Fruit fly (Drosophila melanogaster) whole organism, embryonic: ENCODE data around the gene Trl.

Source experiments
- B-H1 ChIP-seq: fragments of 200-800 bp; sonication (Bioruptor generic); IDR thresholded peaks from 3 replicates; pipeline ENCODE4 v1.3.6; 2022; ENCODE audit warnings: missing biosample characterization, missing genetic modification characterization
- CG10147 ChIP-seq: fragments of 200-800 bp; sonication (Bioruptor generic); optimal IDR thresholded peaks from 2 replicates; lab custom pipeline; 2019; ENCODE audit warnings: missing biosample characterization, mild to moderate bottlenecking, missing genetic modification characterization, moderate library complexity
- CG10321 ChIP-seq: fragments of 200-800 bp; sonication (Bioruptor generic); IDR thresholded peaks from 2 replicates; pipeline ENCODE4 v1.3.6; 2022; ENCODE audit warnings: missing biosample characterization, missing genetic modification characterization
- CG10366 ChIP-seq: fragments of 200-800 bp; sonication (Bioruptor generic); IDR thresholded peaks from 2 replicates; pipeline ENCODE4 v1.3.6; 2022; ENCODE audit warnings: missing biosample characterization, missing genetic modification characterization
- CG14441 ChIP-seq: fragments of 200-800 bp; sonication (Bioruptor generic); IDR thresholded peaks from 2 replicates; pipeline ENCODE4 v1.3.6; 2022; ENCODE audit warnings: missing biosample characterization, missing genetic modification characterization
- CG1529 ChIP-seq: fragments of 200-800 bp; sonication (Bioruptor generic); optimal IDR thresholded peaks from 3 replicates; lab custom pipeline; 2018; ENCODE audit warnings: missing biosample characterization, missing genetic modification characterization
- CG17612 ChIP-seq: fragments of 200-800 bp; sonication (Bioruptor generic); IDR thresholded peaks from 2 replicates; pipeline ENCODE4 v1.3.6; 2022; ENCODE audit warnings: missing biosample characterization, missing genetic modification characterization
- CG30403 ChIP-seq: fragments of 200-800 bp; sonication (Bioruptor generic); optimal IDR thresholded peaks from 3 replicates; lab custom pipeline; 2016; ENCODE audit warnings: missing biosample characterization, missing genetic modification characterization
- CG31224 ChIP-seq: fragments of 200-800 bp; sonication (Bioruptor generic); IDR thresholded peaks from 2 replicates; pipeline ENCODE4 v1.3.6; 2022; ENCODE audit warnings: missing biosample characterization, missing genetic modification characterization
- CG3407 ChIP-seq: fragments of 200-800 bp; sonication (Bioruptor generic); optimal IDR thresholded peaks from 2 replicates; lab custom pipeline; 2018; ENCODE audit warnings: missing biosample characterization, mild to moderate bottlenecking, missing genetic modification characterization
- CG3847 ChIP-seq: fragments of 200-800 bp; sonication (Bioruptor generic); IDR thresholded peaks from 2 replicates; pipeline ENCODE4 v1.3.6; 2022; ENCODE audit warnings: missing biosample characterization, missing genetic modification characterization
- CG7372 ChIP-seq: fragments of 200-800 bp; sonication (Bioruptor generic); IDR thresholded peaks from 2 replicates; pipeline ENCODE4 v1.3.6; 2022; ENCODE audit warnings: missing biosample characterization, missing genetic modification characterization
- CG7786 ChIP-seq: fragments of 200-800 bp; sonication (Bioruptor generic); optimal IDR thresholded peaks from 2 replicates; lab custom pipeline; 2016; ENCODE audit warnings: missing biosample characterization, missing genetic modification characterization
- CG7987 ChIP-seq: fragments of 200-800 bp; sonication (Bioruptor generic); optimal IDR thresholded peaks from 2 replicates; lab custom pipeline; 2018; ENCODE audit warnings: missing biosample characterization, mild to moderate bottlenecking, missing genetic modification characterization, moderate library complexity
- CG9876 ChIP-seq: fragments of 200-800 bp; sonication (Bioruptor generic); optimal IDR thresholded peaks from 2 replicates; lab custom pipeline; 2016; ENCODE audit warnings: missing biosample characterization, missing genetic modification characterization
- CG9932 ChIP-seq: fragments of 200-800 bp; sonication (Bioruptor generic); IDR thresholded peaks from 2 replicates; pipeline ENCODE4 v1.3.6; 2022; ENCODE audit warnings: missing biosample characterization, missing genetic modification characterization
- Dek ChIP-seq: fragments of 200-800 bp; sonication (Bioruptor generic); optimal IDR thresholded peaks from 3 replicates; lab custom pipeline; 2019; ENCODE audit warnings: missing biosample characterization, mild to moderate bottlenecking, missing genetic modification characterization, moderate library complexity
- Dref ChIP-seq: fragments of 200-800 bp; sonication (Bioruptor generic); IDR thresholded peaks from 2 replicates; pipeline ENCODE4 v1.3.6; 2022; ENCODE audit warnings: missing biosample characterization, missing genetic modification characterization
- Elba2 ChIP-seq: fragments of 200-800 bp; sonication (Bioruptor generic); optimal IDR thresholded peaks from 3 replicates; lab custom pipeline; 2016; ENCODE audit warnings: missing biosample characterization, missing genetic modification characterization
- Fer2 ChIP-seq: fragments of 200-800 bp; sonication (Bioruptor generic); optimal IDR thresholded peaks from 2 replicates; lab custom pipeline; 2018; ENCODE audit warnings: missing biosample characterization, mild to moderate bottlenecking, missing genetic modification characterization, moderate library complexity
- HLH3B ChIP-seq: fragments of 200-800 bp; sonication (Bioruptor generic); IDR thresholded peaks from 2 replicates; pipeline ENCODE4 v1.3.6; 2022; ENCODE audit warnings: missing biosample characterization, missing genetic modification characterization
- Hr78 ChIP-seq, 2 experiments: fragments of 200-800 bp in 1 of 2; fragments of >200 bp in 1 of 2; sonication (Bioruptor generic) in 1 of 2; optimal IDR thresholded peaks; 2 replicates each; lab custom pipeline; 2017 to 2019; ENCODE audit warnings: missing biosample characterization in 2 of 2, missing genetic modification characterization in 2 of 2, mild to moderate bottlenecking in 1 of 2, moderate library complexity in 1 of 2
- Lim3 ChIP-seq: fragments of 200-800 bp; sonication (Bioruptor generic); IDR thresholded peaks from 2 replicates; pipeline ENCODE4 v1.3.6; 2022; ENCODE audit warnings: missing biosample characterization, missing genetic modification characterization
- MTF-1 ChIP-seq: fragments of 200-800 bp; sonication (Bioruptor generic); optimal IDR thresholded peaks from 2 replicates; lab custom pipeline; 2018; ENCODE audit warnings: missing biosample characterization, mild to moderate bottlenecking, missing genetic modification characterization, borderline replicate concordance
- Myb ChIP-seq: fragments of 200-800 bp; sonication (Bioruptor generic); optimal IDR thresholded peaks from 2 replicates; lab custom pipeline; 2016; ENCODE audit warnings: missing biosample characterization, missing genetic modification characterization
- NFAT ChIP-seq: fragments of 200-800 bp; sonication (Bioruptor generic); IDR thresholded peaks from 2 replicates; pipeline ENCODE4 v1.3.6; 2022; ENCODE audit warnings: missing biosample characterization, missing genetic modification characterization
- Nf-YB ChIP-seq: fragments of 200-800 bp; sonication (Bioruptor generic); optimal IDR thresholded peaks from 3 replicates; lab custom pipeline; 2019; ENCODE audit warnings: missing biosample characterization, mild to moderate bottlenecking, missing genetic modification characterization, moderate library complexity
- Ssrp ChIP-seq: fragments of 200-800 bp; sonication (Bioruptor generic); optimal IDR thresholded peaks from 2 replicates; lab custom pipeline; 2018; ENCODE audit warnings: missing biosample characterization, mild to moderate bottlenecking, missing genetic modification characterization, moderate library complexity
- Stat92E ChIP-seq, 3 experiments: fragments of >200 bp in 2 of 3; fragments of 200-800 bp in 1 of 3; sonication (Bioruptor generic) in 1 of 3; optimal IDR thresholded peaks; 2 replicates each; lab custom pipeline; 2017 to 2019; ENCODE audit warnings: missing biosample characterization in 3 of 3, missing genetic modification characterization in 3 of 3, mild to moderate bottlenecking in 1 of 3, moderate library complexity in 1 of 3
- Taf1 ChIP-seq: fragments of 200-800 bp; sonication (Bioruptor generic); IDR thresholded peaks from 2 replicates; pipeline ENCODE4 v1.3.6; 2022; ENCODE audit warnings: missing biosample characterization, missing genetic modification characterization
- ab ChIP-seq: fragments of 200-800 bp; sonication (Bioruptor generic); optimal IDR thresholded peaks from 2 replicates; lab custom pipeline; 2016; ENCODE audit warnings: missing biosample characterization, missing genetic modification characterization
- abd-A ChIP-seq: fragments of 200-800 bp; sonication (Bioruptor generic); optimal IDR thresholded peaks from 3 replicates; lab custom pipeline; 2019; ENCODE audit warnings: missing biosample characterization, mild to moderate bottlenecking, missing genetic modification characterization, moderate library complexity
- aop ChIP-seq: fragments of 200-800 bp; sonication (Bioruptor generic); IDR thresholded peaks from 2 replicates; pipeline ENCODE4 v1.3.6; 2022; ENCODE audit warnings: missing biosample characterization, missing genetic modification characterization
- bab2 ChIP-seq: fragments of 200-800 bp; sonication (Bioruptor generic); optimal IDR thresholded peaks from 2 replicates; lab custom pipeline; 2016; ENCODE audit warnings: missing biosample characterization, missing genetic modification characterization
- bcd ChIP-seq: fragments of 200-800 bp; sonication (Bioruptor generic); optimal IDR thresholded peaks from 2 replicates; lab custom pipeline; 2017; ENCODE audit warnings: missing biosample characterization, mild to moderate bottlenecking, missing genetic modification characterization
- cad ChIP-seq: fragments of >200 bp; optimal IDR thresholded peaks from 2 replicates; lab custom pipeline; 2017; ENCODE audit warnings: missing biosample characterization, missing genetic modification characterization
- cg ChIP-seq: fragments of 200-800 bp; sonication (Bioruptor generic); optimal IDR thresholded peaks from 3 replicates; lab custom pipeline; 2019; ENCODE audit warnings: missing biosample characterization, mild to moderate bottlenecking, missing genetic modification characterization, moderate library complexity
- crol ChIP-seq: fragments of 200-800 bp; sonication (Bioruptor generic); IDR thresholded peaks from 2 replicates; pipeline ENCODE4 v1.3.6; 2022; ENCODE audit warnings: missing biosample characterization, missing genetic modification characterization
- cwo ChIP-seq: fragments of 200-800 bp; sonication (Bioruptor generic); optimal IDR thresholded peaks from 3 replicates; lab custom pipeline; 2017; ENCODE audit warnings: missing biosample characterization, missing genetic modification characterization, mild to moderate bottlenecking, moderate library complexity, missing genetic modification reagents
- dati ChIP-seq: fragments of 200-800 bp; sonication (Bioruptor generic); IDR thresholded peaks from 2 replicates; pipeline ENCODE4 v1.3.6; 2022; ENCODE audit warnings: missing biosample characterization, missing genetic modification characterization
- dmrt11E ChIP-seq: fragments of 200-800 bp; sonication (Bioruptor generic); optimal IDR thresholded peaks from 3 replicates; lab custom pipeline; 2018; ENCODE audit warnings: missing biosample characterization, mild to moderate bottlenecking, missing genetic modification characterization, moderate library complexity
- nau ChIP-seq: fragments of 200-800 bp; sonication (Bioruptor generic); optimal IDR thresholded peaks from 3 replicates; lab custom pipeline; 2017; ENCODE audit warnings: missing biosample characterization, mild to moderate bottlenecking, missing genetic modification characterization, missing genetic modification reagents
- nerfin-1 ChIP-seq: fragments of 200-800 bp; sonication (Bioruptor generic); optimal IDR thresholded peaks from 3 replicates; lab custom pipeline; 2019; ENCODE audit warnings: missing biosample characterization, mild to moderate bottlenecking, missing genetic modification characterization, moderate library complexity
- p53 ChIP-seq: fragments of 200-800 bp; sonication (Bioruptor generic); optimal IDR thresholded peaks from 2 replicates; lab custom pipeline; 2016; ENCODE audit warnings: missing biosample characterization, missing genetic modification characterization
- sqz ChIP-seq: fragments of 200-800 bp; sonication (Bioruptor generic); optimal IDR thresholded peaks from 3 replicates; lab custom pipeline; 2018; ENCODE audit warnings: missing biosample characterization, mild to moderate bottlenecking, missing genetic modification characterization
- unpg ChIP-seq: fragments of 200-800 bp; sonication (Bioruptor generic); optimal IDR thresholded peaks from 3 replicates; lab custom pipeline; 2018; ENCODE audit warnings: missing biosample characterization, mild to moderate bottlenecking, missing genetic modification characterization, moderate library complexity
- vvl ChIP-seq: fragments of 200-800 bp; sonication (Bioruptor generic); IDR thresholded peaks from 2 replicates; pipeline ENCODE4 v1.3.6; 2022; ENCODE audit warnings: missing biosample characterization, missing genetic modification characterization
- zfh1 ChIP-seq: fragments of 200-800 bp; sonication (Bioruptor generic); IDR thresholded peaks from 3 replicates; pipeline ENCODE4 v1.3.6; 2022; ENCODE audit warnings: missing biosample characterization, missing genetic modification characterization

Trl gene

DNA sequence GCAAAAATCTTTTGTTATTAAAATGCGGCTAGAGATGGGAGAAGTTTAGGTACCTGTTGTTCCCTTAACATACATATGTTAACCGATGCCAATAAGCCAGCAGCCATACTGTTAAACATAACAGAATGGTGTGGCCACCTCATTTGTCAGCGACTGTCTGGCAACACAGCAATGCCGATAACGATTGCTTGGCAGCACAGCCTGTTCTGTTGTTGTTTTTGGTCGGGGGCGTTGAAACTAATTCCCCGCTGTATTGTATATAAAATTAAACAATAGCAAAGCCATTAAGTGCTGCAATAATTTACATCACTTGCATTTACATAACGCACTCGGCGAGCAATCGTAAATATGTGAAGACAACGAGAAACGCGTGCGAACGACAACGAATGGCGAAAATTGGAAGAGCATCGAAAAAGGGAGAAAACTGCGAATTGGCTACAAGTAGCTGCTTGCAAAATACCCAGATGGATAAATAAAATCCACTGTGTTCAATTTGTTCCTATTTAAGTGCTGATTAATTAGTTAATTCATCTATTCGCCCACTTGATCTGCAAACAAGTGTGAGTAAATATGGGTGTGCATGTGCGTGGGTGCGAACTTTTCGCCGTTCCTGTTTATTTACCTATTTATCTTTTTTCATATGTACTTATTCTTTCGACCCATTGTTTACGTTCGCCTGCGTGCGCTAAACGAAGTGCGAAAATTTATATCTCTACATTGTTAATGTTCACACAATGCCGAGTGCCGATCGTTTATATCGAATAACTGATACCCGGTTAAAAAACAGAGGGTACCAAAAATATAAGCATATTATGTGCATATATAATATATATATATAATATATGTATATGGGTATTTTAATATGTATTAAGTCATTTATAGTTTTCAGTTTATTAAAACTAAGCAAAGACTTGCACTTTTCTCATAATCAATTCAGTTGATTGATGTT, 1.3 kb upstream of the Trl start, which contains the start of the genes Tsen34 and Mgat4a (continued):
- TF ChIP-seq CG3407 (GFP tag; lab: Kevin White, UChicago) (no peak), p53 (GFP tag; lab: Kevin White, UChicago) (no peak), cg (GFP tag; lab: Kevin White, UChicago) (no peak), CG10147 (no peak), CG1529 (GFP tag; lab: Kevin White, UChicago) (no peak), Myb (GFP tag; lab: Kevin White, UChicago) (peak; percentile 18), abd-A (tag; lab: Kevin White, UChicago) (no peak), nau (GFP tag; lab: Kevin White, UChicago) (no peak), CG10366 (no peak; the same call in 1 of the 2 replicates), HLH3B (GFP tag; lab: Robert Waterston, UW) (no peak), ab (GFP tag; lab: Kevin White, UChicago) (no peak), CG10321 (GFP tag; lab: Robert Waterston, UW) (peak; percentile 35; the same call in 1 of the 2 replicates), CG7786 (GFP tag; lab: Kevin White, UChicago) (peak; percentile 41), Dref (peak; percentile 85), Stat92E (GFP tag; optimal IDR thresholded peaks at IDR 0.05; lab: Kevin White, UChicago) (peak in 1 of 3 experiments; percentile 37), CG30403 (GFP tag; lab: Kevin White, UChicago) (no peak), Taf1 (GFP tag; lab: Robert Waterston, UW) (no peak; the same call in 1 of the 2 replicates), dmrt11E (tag; lab: Kevin White, UChicago) (no peak), nerfin-1 (tag; lab: Kevin White, UChicago) (no peak), cad (no peak), MTF-1 (GFP tag; lab: Kevin White, UChicago) (peak; percentile 50), aop (GFP tag; lab: Robert Waterston, UW) (no peak), Elba2 (GFP tag; lab: Kevin White, UChicago) (peak; percentile 93), CG7372 (GFP tag; lab: Robert Waterston, UW) (0 out of 2 replicates have a peak, but pooled peaks have one; percentile 15), zfh1 (GFP tag; lab: Robert Waterston, UW) (no peak; the same call in 2 of the 3 replicates), sqz (GFP tag; lab: Kevin White, UChicago) (no peak), CG9876 (peak; percentile 17), cwo (GFP tag; lab: Kevin White, UChicago) (peak; percentile 39), Hr78 (GFP tag; optimal IDR thresholded peaks at IDR 0.05; lab: Kevin White, UChicago) (no peak), CG17612 (GFP tag; lab: Robert Waterston, UW) (no peak), Dek (tag; lab: Kevin White, UChicago) (peak; percentile 2), Lim3 (GFP tag; lab: Robert Waterston, UW) (no peak), vvl (GFP tag; lab: Robert Waterston, UW) (no peak; the same call in 1 of the 2 replicates), CG7987 (peak; percentile 71), Ssrp (tag; lab: Kevin White, UChicago) (no peak), bab2 (GFP tag; lab: Kevin White, UChicago) (peak; percentile 27), CG14441 (GFP tag; lab: Robert Waterston, UW) (peak; percentile 52), CG9932 (GFP tag; lab: Robert Waterston, UW) (peak; percentile 71), CG3847 (GFP tag; lab: Robert Waterston, UW) (peak; percentile 16; the same call in 1 of the 2 replicates), Nf-YB (GFP tag; lab: Kevin White, UChicago) (no peak), crol (GFP tag; lab: Robert Waterston, UW) (no peak), NFAT (GFP tag; lab: Robert Waterston, UW) (peak; percentile 65), B-H1 (GFP tag; lab: Robert Waterston, UW) (no peak; the same call in 2 of the 3 replicates), dati (GFP tag; lab: Robert Waterston, UW) (no peak), Fer2 (tag; lab: Kevin White, UChicago) (peak; percentile 68), unpg (GFP tag; lab: Kevin White, UChicago) (no peak), bcd (GFP tag; lab: Kevin White, UChicago) (no peak), CG31224 (peak; percentile 51)
